Worm (Caenorhabditis elegans) whole organism, midembryonic: ENCODE data around the gene sri-6.

Experiments used
- T22C8.4 ChIP-seq: fragments of 200-800 bp; sonication (Bioruptor generic); IDR thresholded peaks from 2 replicates; pipeline ENCODE4 v1.3.6; 2022; ENCODE audit warnings: missing genetic modification characterization, missing compliant biosample characterization
- cog-1 ChIP-seq: sonication (generic microtip); optimal IDR thresholded peaks from 2 replicates; lab custom pipeline; 2016; ENCODE audit warnings: missing genetic modification characterization, missing compliant biosample characterization
- flt-1 ChIP-seq: fragments of 200-800 bp; sonication (Bioruptor generic); IDR thresholded peaks from 2 replicates; pipeline ENCODE4 v1.3.6; 2022; ENCODE audit warnings: missing genetic modification characterization, missing compliant biosample characterization
- klf-2 ChIP-seq: fragments of 200-800 bp; sonication (Bioruptor generic); conservative IDR thresholded peaks from 2 replicates; pipeline ENCODE4 v1.3.6; 2022; ENCODE audit warnings: missing genetic modification reagents, missing genetic modification characterization, missing compliant biosample characterization
- med-1 ChIP-seq: sonication (generic microtip); optimal IDR thresholded peaks from 2 replicates; lab custom pipeline; 2017; ENCODE audit warnings: missing genetic modification characterization, mild to moderate bottlenecking, missing compliant biosample characterization, antibody characterized with exemption, missing genetic modification reagents; ENCODE audit not compliant: insufficient read depth
- ref-1 ChIP-seq: fragments of 200-800 bp; sonication (Bioruptor generic); conservative IDR thresholded peaks from 2 replicates; pipeline ENCODE4 v1.3.6; 2022; ENCODE audit warnings: missing genetic modification reagents, missing genetic modification characterization, missing compliant biosample characterization
- tab-1 ChIP-seq: fragments of 200-800 bp; sonication (Bioruptor generic); IDR thresholded peaks from 2 replicates; pipeline ENCODE4 v1.3.6; 2022; ENCODE audit warnings: missing genetic modification characterization, missing compliant biosample characterization
- ztf-29 ChIP-seq: fragments of 200-800 bp; sonication (Bioruptor generic); IDR thresholded peaks from 2 replicates; pipeline ENCODE4 v1.3.6; 2022; ENCODE audit warnings: missing genetic modification reagents, missing genetic modification characterization, missing compliant biosample characterization

DNA sequence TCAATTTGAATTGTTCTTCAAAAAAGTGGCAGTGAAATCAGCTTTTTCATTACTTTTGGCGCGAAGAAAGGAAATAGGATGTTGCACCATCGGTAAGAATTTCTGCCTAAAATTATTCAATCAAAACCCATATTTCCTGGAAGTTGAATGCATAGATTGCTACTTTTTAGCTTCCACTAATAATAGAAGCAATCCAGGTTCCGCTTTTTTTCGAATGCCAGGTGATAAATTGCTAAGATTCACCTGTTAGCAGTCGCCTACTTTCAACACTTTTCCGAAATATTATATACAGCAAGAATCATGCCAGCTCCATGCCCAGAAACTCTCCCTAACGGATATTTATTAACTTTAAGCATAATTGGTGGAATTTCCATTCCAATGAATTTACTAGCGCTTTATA is at the start of gene sri-6:
- TF ChIP-seq cog-1 (tag; lab: Kevin White, UChicago) (no peak), T22C8.4 (no peak), tab-1 (GFP tag; lab: Robert Waterston, UW) (no peak), flt-1 (GFP tag; lab: Robert Waterston, UW) (no peak), med-1 (GFP tag; lab: Kevin White, UChicago) (no peak), klf-2 (no peak), ref-1 (GFP tag; lab: Robert Waterston, UW) (no peak), ztf-29 (no peak)
